Worm (Caenorhabditis elegans) whole organism, young adult: ENCODE measurements around the gene ulp-4.

Source experiments
- K11D2.4 ChIP-seq: fragments of 200-800 bp; sonication (Bioruptor generic); IDR thresholded peaks from 2 replicates; pipeline ENCODE4 v1.3.6; 2022; ENCODE audit warnings: missing genetic modification reagents, missing genetic modification characterization, missing compliant biosample characterization
- Y53F4B.3 ChIP-seq: fragments of 200-800 bp; sonication (Bioruptor generic); IDR thresholded peaks from 2 replicates; pipeline ENCODE4 v1.3.6; 2022; ENCODE audit warnings: missing genetic modification reagents, missing genetic modification characterization, missing compliant biosample characterization
- ama-1 ChIP-seq, 3 experiments: fragments of 150-350 bp in 1 of 3; sonication (generic microtip) in 2 of 3; optimal IDR thresholded peaks; 2 replicates each; lab custom pipeline; 2014 to 2018; ENCODE audit warnings: missing biosample characterization in 2 of 3, missing genetic modification characterization in 2 of 3, missing genetic modification reagents in 2 of 3
- hlh-12 ChIP-seq: sonication (generic microtip); optimal IDR thresholded peaks from 2 replicates; lab custom pipeline; 2016; ENCODE audit warnings: missing genetic modification characterization, missing compliant biosample characterization

- TF ChIP-seq Y53F4B.3 (GFP tag; lab: Robert Waterston, UW) (no peak), ama-1 (optimal IDR thresholded peaks at IDR 0.05; lab: Kevin White, UChicago) (no peak), ama-1 (GFP tag; optimal IDR thresholded peaks at IDR 0.05; lab: Kevin White, UChicago) (no peak), K11D2.4 (GFP tag; lab: Robert Waterston, UW) (no peak), hlh-12 (no peak)
Observed at ce11 chrII:8178614-8179013, 48.9 kb downstream of the ulp-4 start.
